Worm (Caenorhabditis elegans): ENCODE data around the gene ZC15.5.
"Not testable (repeated sequence)": the region's sequence is repeated elsewhere in the genome, so short reads cannot be mapped to it uniquely, and the experiment has no call there.

Gene ZC15.5

ce11 chrV:20279811-20280317 lies 17.9 kb upstream of the ZC15.5 start, which contains the start of gene pqn-94:
pqn-94 (minus strand) TSS chrV:20279861.
- TF ChIP-seq ceh-13 (GFP tag; optimal IDR thresholded peaks at IDR 0.05): no peak
- TF ChIP-seq ama-1 (optimal IDR thresholded peaks at IDR 0.05): no peak
- no peak for TF ChIP-seq pes-1 (GFP tag; IDR thresholded peaks at IDR 0.05)
- TF ChIP-seq tbx-37 (GFP tag; conservative IDR thresholded peaks at IDR 0.05): no peak
- TF ChIP-seq tbx-11 (GFP tag; IDR thresholded peaks at IDR 0.05): no peak
- TF ChIP-seq ceh-36 (tag; optimal IDR thresholded peaks at IDR 0.05): no peak
- TF ChIP-seq F13C5.2 (tag; optimal IDR thresholded peaks at IDR 0.05): no peak

ce11 chrV:20282827-20283226 lies 14.9 kb upstream of the ZC15.5 start:
- TF ChIP-seq pes-1 (GFP tag; IDR thresholded peaks at IDR 0.05) (no peak), F13C5.2 (tag; optimal IDR thresholded peaks at IDR 0.05) (no peak), flt-1 (GFP tag; IDR thresholded peaks at IDR 0.05) (no peak), hmg-4 (GFP tag; optimal IDR thresholded peaks at IDR 0.05) (no peak), tbx-11 (GFP tag; IDR thresholded peaks at IDR 0.05) (no peak), ceh-13 (GFP tag; optimal IDR thresholded peaks at IDR 0.05) (no peak), ama-1 (optimal IDR thresholded peaks at IDR 0.05) (no peak), tra-4 (tag; optimal IDR thresholded peaks at IDR 0.05) (no peak), sea-1 (GFP tag; conservative IDR thresholded peaks at IDR 0.05) (no peak), ceh-36 (tag; optimal IDR thresholded peaks at IDR 0.05) (no peak), scrt-1 (GFP tag; IDR thresholded peaks at IDR 0.05) (no peak), tbx-37 (GFP tag; conservative IDR thresholded peaks at IDR 0.05) (no peak)

ce11 chrV:20289317-20289716 lies 8.4 kb upstream of the ZC15.5 start, which contains the start of gene mlt-4:
mlt-4 (minus strand) TSS chrV:20289417.
- no peak for TF ChIP-seq B0310.2 (tag; optimal IDR thresholded peaks at IDR 0.05)
- no peak for TF ChIP-seq sea-1 (GFP tag; conservative IDR thresholded peaks at IDR 0.05)
- TF ChIP-seq F13C5.2 (tag; optimal IDR thresholded peaks at IDR 0.05): no peak
- TF ChIP-seq aly-1 (tag; optimal IDR thresholded peaks at IDR 0.05): no peak
- TF ChIP-seq tbx-11 (GFP tag; IDR thresholded peaks at IDR 0.05): no peak
- no peak for TF ChIP-seq scrt-1 (GFP tag; IDR thresholded peaks at IDR 0.05)
- TF ChIP-seq hnd-1 (tag; optimal IDR thresholded peaks at IDR 0.05): no peak
- no peak for TF ChIP-seq tbx-37 (GFP tag; conservative IDR thresholded peaks at IDR 0.05)

- TF ChIP-seq ceh-13 (GFP tag; optimal IDR thresholded peaks at IDR 0.05) (no peak), sea-1 (GFP tag; conservative IDR thresholded peaks at IDR 0.05) (no peak), B0310.2 (tag; optimal IDR thresholded peaks at IDR 0.05) (no peak), F13C5.2 (tag; optimal IDR thresholded peaks at IDR 0.05) (no peak), pes-1 (GFP tag; IDR thresholded peaks at IDR 0.05) (no peak), tbx-11 (GFP tag; IDR thresholded peaks at IDR 0.05) (no peak), hmg-4 (GFP tag; optimal IDR thresholded peaks at IDR 0.05) (no peak), hmbx-1 (tag; optimal IDR thresholded peaks at IDR 0.05) (no peak), hnd-1 (tag; optimal IDR thresholded peaks at IDR 0.05) (no peak), aly-1 (tag; optimal IDR thresholded peaks at IDR 0.05) (no peak), tbx-37 (GFP tag; conservative IDR thresholded peaks at IDR 0.05) (no peak), ets-7 (tag; optimal IDR thresholded peaks at IDR 0.05) (no peak), tra-4 (tag; optimal IDR thresholded peaks at IDR 0.05) (no peak), ceh-36 (tag; optimal IDR thresholded peaks at IDR 0.05) (no peak), flt-1 (GFP tag; IDR thresholded peaks at IDR 0.05) (no peak)
These were observed 3.4 kb upstream of the ZC15.5 start, which contains the start of gene clec-261 for ce11 chrV:20294388-20294787. clec-261 (minus strand) TSS chrV:20294488.

ce11 chrV:20303288-20303687 lies 5.5 kb downstream of the ZC15.5 start, which contains the start of gene ZC15.3:
ZC15.3 (plus strand) TSS chrV:20303588.
- not testable (repeated sequence) for TF ChIP-seq flt-1 (GFP tag; IDR thresholded peaks at IDR 0.05); B0310.2 (tag; optimal IDR thresholded peaks at IDR 0.05); ceh-13 (GFP tag; optimal IDR thresholded peaks at IDR 0.05)

ce11 chrV:20305803-20306202 lies 8.1 kb downstream of the ZC15.5 start, which contains the start of gene ZC15.1:
ZC15.1 (plus strand) TSS chrV:20306103.
- TF ChIP-seq hmg-4 (GFP tag; optimal IDR thresholded peaks at IDR 0.05): no peak
- TF ChIP-seq sea-1 (GFP tag; conservative IDR thresholded peaks at IDR 0.05): no peak
- no peak for TF ChIP-seq scrt-1 (GFP tag; IDR thresholded peaks at IDR 0.05)
- TF ChIP-seq F13C5.2 (tag; optimal IDR thresholded peaks at IDR 0.05): no peak
- no peak for TF ChIP-seq ets-7 (tag; optimal IDR thresholded peaks at IDR 0.05)
- no peak for TF ChIP-seq flt-1 (GFP tag; IDR thresholded peaks at IDR 0.05)

- TF ChIP-seq hmg-4 (GFP tag; optimal IDR thresholded peaks at IDR 0.05) (no peak), tbx-37 (GFP tag; conservative IDR thresholded peaks at IDR 0.05) (no peak), ama-1 (optimal IDR thresholded peaks at IDR 0.05) (no peak), sea-1 (GFP tag; conservative IDR thresholded peaks at IDR 0.05) (no peak), pes-1 (GFP tag; IDR thresholded peaks at IDR 0.05) (no peak), tra-4 (tag; optimal IDR thresholded peaks at IDR 0.05) (no peak), hmbx-1 (tag; optimal IDR thresholded peaks at IDR 0.05) (no peak), ets-7 (tag; optimal IDR thresholded peaks at IDR 0.05) (no peak), ceh-13 (GFP tag; optimal IDR thresholded peaks at IDR 0.05) (no peak), ceh-36 (tag; optimal IDR thresholded peaks at IDR 0.05) (no peak), B0310.2 (tag; optimal IDR thresholded peaks at IDR 0.05) (no peak), flt-1 (GFP tag; IDR thresholded peaks at IDR 0.05) (no peak), aly-1 (tag; optimal IDR thresholded peaks at IDR 0.05) (no peak)
These were observed 12.8 kb downstream of the ZC15.5 start, which contains the start of gene ZC15.10 for ce11 chrV:20310575-20310974. ZC15.10 (plus strand) TSS chrV:20310736.

- TF ChIP-seq ets-7 (tag; optimal IDR thresholded peaks at IDR 0.05): no peak
- no peak for TF ChIP-seq ceh-13 (GFP tag; optimal IDR thresholded peaks at IDR 0.05)
- TF ChIP-seq ceh-36 (tag; optimal IDR thresholded peaks at IDR 0.05): no peak
- TF ChIP-seq sea-1 (GFP tag; conservative IDR thresholded peaks at IDR 0.05): no peak
- TF ChIP-seq scrt-1 (GFP tag; IDR thresholded peaks at IDR 0.05): no peak
- no peak for TF ChIP-seq tbx-11 (GFP tag; IDR thresholded peaks at IDR 0.05)
- TF ChIP-seq aly-1 (tag; optimal IDR thresholded peaks at IDR 0.05): no peak
- TF ChIP-seq ama-1 (optimal IDR thresholded peaks at IDR 0.05): no peak
- no peak for TF ChIP-seq hmg-4 (GFP tag; optimal IDR thresholded peaks at IDR 0.05)
- no peak for TF ChIP-seq hnd-1 (tag; optimal IDR thresholded peaks at IDR 0.05)
- TF ChIP-seq F13C5.2 (tag; optimal IDR thresholded peaks at IDR 0.05): no peak
- TF ChIP-seq B0310.2 (tag; optimal IDR thresholded peaks at IDR 0.05): no peak
- no peak for TF ChIP-seq tra-4 (tag; optimal IDR thresholded peaks at IDR 0.05)
- TF ChIP-seq pes-1 (GFP tag; IDR thresholded peaks at IDR 0.05): no peak
- TF ChIP-seq hmbx-1 (tag; optimal IDR thresholded peaks at IDR 0.05): no peak
- no peak for TF ChIP-seq flt-1 (GFP tag; IDR thresholded peaks at IDR 0.05)
- TF ChIP-seq tbx-37 (GFP tag; conservative IDR thresholded peaks at IDR 0.05): no peak
These were observed 13.8 kb downstream of the ZC15.5 start, which contains the start of gene clec-262 for ce11 chrV:20311519-20311918. clec-262 (plus strand) TSS chrV:20311819.

All from whole organism, early embryonic.